Fruit fly (Drosophila melanogaster): ENCODE results near the gene CG44329.

- no peak for TF ChIP-seq kay (GFP tag; ENCODE audit: borderline replicate concordance)
- TF ChIP-seq cnc (optimal IDR thresholded peaks at IDR 0.05) = no peak
- TF ChIP-seq CG7101 (tag; optimal IDR thresholded peaks at IDR 0.05) = no peak
- no peak for TF ChIP-seq CG14711 (tag; optimal IDR thresholded peaks at IDR 0.05)
- no peak for TF ChIP-seq CG11617 (GFP tag; optimal IDR thresholded peaks at IDR 0.05)
- TF ChIP-seq CG1620 (GFP tag; optimal IDR thresholded peaks at IDR 0.05) = no peak
- TF ChIP-seq CG7045 (GFP tag; optimal IDR thresholded peaks at IDR 0.05) = no peak
- no peak for TF ChIP-seq cic (GFP tag; optimal IDR thresholded peaks at IDR 0.05)
- TF ChIP-seq CG12768 (GFP tag; optimal IDR thresholded peaks at IDR 0.05) = no peak
- TF ChIP-seq CG5204 (GFP tag; optimal IDR thresholded peaks at IDR 0.05) = no peak
- no peak for TF ChIP-seq pad (GFP tag; optimal IDR thresholded peaks at IDR 0.05)
- no peak for TF ChIP-seq toe (GFP tag; optimal IDR thresholded peaks at IDR 0.05)
Measured at dm6 chrX:5772409-5772808, 40.4 kb downstream of the CG44329 start.

Measured in whole organism, adult.